Worm (Caenorhabditis elegans): ENCODE data around the gene nspc-20.
A peak's percentile ranks its signal among the peaks of the same experiment; 100 is the strongest.

The nspc-20 gene

ce11 chrX:14486503-14486902 lies 43.5 kb downstream of the nspc-20 start:
- no peak for TF ChIP-seq dmd-4 (tag; optimal IDR thresholded peaks at IDR 0.05; ENCODE audit: borderline replicate concordance)
- no peak for TF ChIP-seq fkh-10 (GFP tag; optimal IDR thresholded peaks at IDR 0.05)
- TF ChIP-seq ttx-3 (tag; optimal IDR thresholded peaks at IDR 0.05), result no peak
- TF ChIP-seq sox-4 (tag; optimal IDR thresholded peaks at IDR 0.05), result no peak
- TF ChIP-seq pat-9 (tag; optimal IDR thresholded peaks at IDR 0.05), result no peak
- peak; percentile 94 for TF ChIP-seq tbx-2 (tag; optimal IDR thresholded peaks at IDR 0.05)
- TF ChIP-seq C38D4.7 (GFP tag; optimal IDR thresholded peaks at IDR 0.05), result no peak
- TF ChIP-seq K09A11.1 (tag; optimal IDR thresholded peaks at IDR 0.05; ENCODE audit: insufficient read depth), result no peak
- TF ChIP-seq che-1 (tag; optimal IDR thresholded peaks at IDR 0.05), result no peak
- TF ChIP-seq ztf-16 (tag; optimal IDR thresholded peaks at IDR 0.05), result peak; percentile 11
- TF ChIP-seq elt-2 (tag; optimal IDR thresholded peaks at IDR 0.05), result peak; percentile 7
- TF ChIP-seq unc-3 (GFP tag; conservative IDR thresholded peaks at IDR 0.05), result no peak
- TF ChIP-seq unc-3 (tag; optimal IDR thresholded peaks at IDR 0.05), result no peak
- no peak for TF ChIP-seq eyg-1 (tag; optimal IDR thresholded peaks at IDR 0.05)
- no peak for TF ChIP-seq ahr-1 (tag; optimal IDR thresholded peaks at IDR 0.05)
- TF ChIP-seq nfya-1 (tag; optimal IDR thresholded peaks at IDR 0.05), result peak; percentile 28
- TF ChIP-seq sdc-2 (tag; optimal IDR thresholded peaks at IDR 0.05), result peak; percentile 61
- no peak for TF ChIP-seq npax-4 (tag; optimal IDR thresholded peaks at IDR 0.05)
- no peak for TF ChIP-seq F13H6.1 (tag; optimal IDR thresholded peaks at IDR 0.05)
- no peak for TF ChIP-seq K02D7.2 (tag; optimal IDR thresholded peaks at IDR 0.05)
- TF ChIP-seq ref-2 (tag; optimal IDR thresholded peaks at IDR 0.05), result peak; percentile 84
- TF ChIP-seq ceh-19 (GFP tag; optimal IDR thresholded peaks at IDR 0.05), result no peak
- peak; percentile 76 for TF ChIP-seq ceh-31 (tag; optimal IDR thresholded peaks at IDR 0.05)
- 0 out of 2 replicates have a peak, but pooled peaks have one; percentile 7 for TF ChIP-seq sox-2 (GFP tag; IDR thresholded peaks at IDR 0.05)

ce11 chrX:14484827-14485226 lies 45.2 kb downstream of the nspc-20 start, which contains the start of gene M163.8:
Gene M163.8 (plus strand): TSS chrX:14485127.
- TF ChIP-seq fkh-6 (tag; optimal IDR thresholded peaks at IDR 0.05) (no peak), pax-1 (tag; optimal IDR thresholded peaks at IDR 0.05) (no peak), npax-4 (tag; optimal IDR thresholded peaks at IDR 0.05) (no peak), zip-5 (tag; optimal IDR thresholded peaks at IDR 0.05) (no peak), ama-1 (optimal IDR thresholded peaks at IDR 0.05) (no peak), fkh-10 (GFP tag; optimal IDR thresholded peaks at IDR 0.05) (no peak), ceh-19 (GFP tag; optimal IDR thresholded peaks at IDR 0.05) (no peak), ets-4 (tag; optimal IDR thresholded peaks at IDR 0.05) (no peak), sox-4 (tag; optimal IDR thresholded peaks at IDR 0.05) (no peak), ceh-48 (tag; optimal IDR thresholded peaks at IDR 0.05) (no peak), ceh-9 (tag; optimal IDR thresholded peaks at IDR 0.05) (no peak), tbx-7 (tag; optimal IDR thresholded peaks at IDR 0.05) (no peak), hlh-6 (tag; optimal IDR thresholded peaks at IDR 0.05) (no peak), pros-1 (tag; optimal IDR thresholded peaks at IDR 0.05) (no peak), ceh-14 (tag; optimal IDR thresholded peaks at IDR 0.05) (no peak), nhr-11 (tag; optimal IDR thresholded peaks at IDR 0.05) (no peak), ceh-34 (tag; optimal IDR thresholded peaks at IDR 0.05) (no peak), lim-6 (tag; optimal IDR thresholded peaks at IDR 0.05) (no peak)

- TF ChIP-seq lin-11 (tag; optimal IDR thresholded peaks at IDR 0.05), result no peak
- no peak for TF ChIP-seq rnt-1 (tag; optimal IDR thresholded peaks at IDR 0.05)
- no peak for TF ChIP-seq che-1 (tag; optimal IDR thresholded peaks at IDR 0.05)
- TF ChIP-seq tbx-2 (tag; optimal IDR thresholded peaks at IDR 0.05), result no peak
- no peak for TF ChIP-seq C08G9.2 (tag; optimal IDR thresholded peaks at IDR 0.05)
- no peak for TF ChIP-seq unc-42 (tag; optimal IDR thresholded peaks at IDR 0.05)
- no peak for TF ChIP-seq hlh-30 (tag; optimal IDR thresholded peaks at IDR 0.05; ENCODE audit: insufficient read depth)
- no peak for TF ChIP-seq madf-2 (tag; optimal IDR thresholded peaks at IDR 0.05)
- no peak for TF ChIP-seq ceh-9 (tag; optimal IDR thresholded peaks at IDR 0.05)
- TF ChIP-seq nhr-11 (tag; optimal IDR thresholded peaks at IDR 0.05), result no peak
- no peak for TF ChIP-seq pqm-1 (tag; optimal IDR thresholded peaks at IDR 0.05)
- TF ChIP-seq sdc-2 (tag; optimal IDR thresholded peaks at IDR 0.05), result no peak
- no peak for TF ChIP-seq pha-4 (tag; optimal IDR thresholded peaks at IDR 0.05)
- TF ChIP-seq hlh-8 (tag; optimal IDR thresholded peaks at IDR 0.05), result no peak
- TF ChIP-seq F13H6.1 (tag; optimal IDR thresholded peaks at IDR 0.05), result no peak
- no peak for TF ChIP-seq dmd-4 (tag; optimal IDR thresholded peaks at IDR 0.05; ENCODE audit: borderline replicate concordance)
- TF ChIP-seq elt-2 (tag; optimal IDR thresholded peaks at IDR 0.05), result no peak
- no peak for TF ChIP-seq ceh-6 (GFP tag; optimal IDR thresholded peaks at IDR 0.05)
- no peak for TF ChIP-seq eyg-1 (tag; optimal IDR thresholded peaks at IDR 0.05)
- no peak for TF ChIP-seq nhr-232 (tag; optimal IDR thresholded peaks at IDR 0.05)
Measured at ce11 chrX:14481637-14482036, 48.4 kb downstream of the nspc-20 start.
